Worm (Caenorhabditis elegans) whole organism, late embryonic: ENCODE measurements around the gene H38K22.6.

Experiments used
- C38D4.7 ChIP-seq: fragments of 200-800 bp; sonication (Bioruptor generic); optimal IDR thresholded peaks from 2 replicates; lab custom pipeline; 2018; ENCODE audit warnings: mild to moderate bottlenecking, missing genetic modification characterization, moderate library complexity, missing compliant biosample characterization
- F13H6.1 ChIP-seq: sonication (generic microtip); optimal IDR thresholded peaks from 2 replicates; lab custom pipeline; 2016; ENCODE audit warnings: missing genetic modification characterization, missing compliant biosample characterization
- K09A11.1 ChIP-seq: sonication (generic microtip); optimal IDR thresholded peaks from 2 replicates; lab custom pipeline; 2017; ENCODE audit warnings: antibody characterized with exemption, mild to moderate bottlenecking, missing genetic modification characterization, missing compliant biosample characterization; ENCODE audit not compliant: insufficient read depth
- T23F11.4 ChIP-seq: fragments of 200-800 bp; sonication (Bioruptor generic); optimal IDR thresholded peaks from 2 replicates; lab custom pipeline; 2018; ENCODE audit warnings: mild to moderate bottlenecking, missing genetic modification characterization, missing compliant biosample characterization
- ahr-1 ChIP-seq: sonication (generic microtip); optimal IDR thresholded peaks from 2 replicates; lab custom pipeline; 2016; ENCODE audit warnings: missing genetic modification characterization, missing compliant biosample characterization
- ama-1 ChIP-seq: fragments of 150-350 bp; optimal IDR thresholded peaks from 2 replicates; lab custom pipeline; 2014
- ceh-14 ChIP-seq: sonication (generic microtip); optimal IDR thresholded peaks from 2 replicates; lab custom pipeline; 2016; ENCODE audit warnings: missing genotype, missing genetic modification characterization, missing compliant biosample characterization
- ceh-18 ChIP-seq: sonication (generic microtip); optimal IDR thresholded peaks from 2 replicates; lab custom pipeline; 2016; ENCODE audit warnings: missing genetic modification characterization, missing compliant biosample characterization
- ceh-30 ChIP-seq: fragments of 150-350 bp; optimal IDR thresholded peaks from 2 replicates; lab custom pipeline; 2014; ENCODE audit warnings: missing biosample characterization, missing genetic modification characterization
- ceh-31 ChIP-seq: sonication (generic microtip); optimal IDR thresholded peaks from 2 replicates; lab custom pipeline; 2016; ENCODE audit warnings: missing genetic modification characterization, missing compliant biosample characterization
- ceh-34 ChIP-seq: sonication (generic microtip); optimal IDR thresholded peaks from 2 replicates; lab custom pipeline; 2016; ENCODE audit warnings: mild to moderate bottlenecking, missing genetic modification characterization, missing compliant biosample characterization
- ceh-45 ChIP-seq: fragments of 200-800 bp; sonication (Bioruptor generic); IDR thresholded peaks from 2 replicates; pipeline ENCODE4 v1.3.6; 2022; ENCODE audit warnings: missing genetic modification reagents, missing genetic modification characterization, missing compliant biosample characterization
- ceh-48 ChIP-seq: sonication (generic microtip); optimal IDR thresholded peaks from 2 replicates; lab custom pipeline; 2016; ENCODE audit warnings: missing genetic modification characterization, inconsistent platforms, missing compliant biosample characterization
- ceh-6 ChIP-seq: fragments of 200-800 bp; sonication (Bioruptor generic); optimal IDR thresholded peaks from 2 replicates; lab custom pipeline; 2018; ENCODE audit warnings: mild to moderate bottlenecking, missing genetic modification characterization, missing compliant biosample characterization
- dmd-4 ChIP-seq: sonication (generic microtip); optimal IDR thresholded peaks from 2 replicates; lab custom pipeline; 2016; ENCODE audit warnings: borderline replicate concordance, missing genetic modification characterization, missing compliant biosample characterization
- dve-1 ChIP-seq: sonication (generic microtip); optimal IDR thresholded peaks from 2 replicates; lab custom pipeline; 2017; ENCODE audit warnings: antibody characterized with exemption, mild to moderate bottlenecking, missing genetic modification characterization, missing compliant biosample characterization
- elt-2 ChIP-seq: sonication (generic microtip); optimal IDR thresholded peaks from 2 replicates; lab custom pipeline; 2016; ENCODE audit warnings: missing genetic modification reagents, missing genetic modification characterization, missing compliant biosample characterization
- elt-4 ChIP-seq: sonication (generic microtip); optimal IDR thresholded peaks from 2 replicates; lab custom pipeline; 2016; ENCODE audit warnings: missing genetic modification characterization, missing compliant biosample characterization
- eyg-1 ChIP-seq: sonication (generic microtip); optimal IDR thresholded peaks from 2 replicates; lab custom pipeline; 2016; ENCODE audit warnings: missing genotype, missing genetic modification characterization, missing compliant biosample characterization
- fax-1 ChIP-seq: sonication (generic microtip); optimal IDR thresholded peaks from 2 replicates; lab custom pipeline; 2016; ENCODE audit warnings: missing genotype, missing genetic modification characterization, missing compliant biosample characterization
- gmeb-2 ChIP-seq: sonication (generic microtip); optimal IDR thresholded peaks from 2 replicates; lab custom pipeline; 2016; ENCODE audit warnings: missing genetic modification characterization, inconsistent platforms, missing compliant biosample characterization
- hlh-30 ChIP-seq: sonication (generic microtip); optimal IDR thresholded peaks from 2 replicates; lab custom pipeline; 2017; ENCODE audit warnings: antibody characterized with exemption, missing genetic modification characterization, missing compliant biosample characterization; ENCODE audit not compliant: insufficient read depth
- hlh-6 ChIP-seq: sonication (generic microtip); optimal IDR thresholded peaks from 2 replicates; lab custom pipeline; 2016; ENCODE audit warnings: missing genotype, missing genetic modification characterization, missing compliant biosample characterization
- hlh-8 ChIP-seq: sonication (generic microtip); optimal IDR thresholded peaks from 2 replicates; lab custom pipeline; 2016; ENCODE audit warnings: missing genotype, missing genetic modification characterization, missing compliant biosample characterization
- lim-6 ChIP-seq: sonication (generic microtip); optimal IDR thresholded peaks from 2 replicates; lab custom pipeline; 2016; ENCODE audit warnings: missing genetic modification characterization, missing compliant biosample characterization
- lin-11 ChIP-seq: fragments of 200-800 bp; sonication (Bioruptor generic); optimal IDR thresholded peaks from 2 replicates; lab custom pipeline; 2018; ENCODE audit warnings: mild to moderate bottlenecking, missing genetic modification characterization, missing compliant biosample characterization
- madf-2 ChIP-seq: sonication (generic microtip); optimal IDR thresholded peaks from 2 replicates; lab custom pipeline; 2017; ENCODE audit warnings: missing genetic modification characterization, missing compliant biosample characterization
- mec-3 ChIP-seq: sonication (generic microtip); optimal IDR thresholded peaks from 2 replicates; lab custom pipeline; 2016; ENCODE audit warnings: borderline replicate concordance, missing genetic modification characterization, missing compliant biosample characterization
- nfya-1 ChIP-seq: sonication (generic microtip); optimal IDR thresholded peaks from 2 replicates; lab custom pipeline; 2017; ENCODE audit warnings: missing genetic modification characterization, mild to moderate bottlenecking, missing compliant biosample characterization, antibody characterized with exemption, moderate library complexity
- odd-2 ChIP-seq: sonication (generic microtip); optimal IDR thresholded peaks from 2 replicates; lab custom pipeline; 2017; ENCODE audit warnings: antibody characterized with exemption, mild to moderate bottlenecking, missing genetic modification characterization, missing compliant biosample characterization
- pha-2 ChIP-seq: sonication (generic microtip); optimal IDR thresholded peaks from 2 replicates; lab custom pipeline; 2017; ENCODE audit warnings: mild to moderate bottlenecking, missing genetic modification characterization, missing compliant biosample characterization
- pha-4 ChIP-seq: fragments of 150-350 bp; optimal IDR thresholded peaks from 2 replicates; lab custom pipeline; 2018; ENCODE audit warnings: missing biosample characterization, missing genetic modification reagents, missing genetic modification characterization
- pqm-1 ChIP-seq: sonication (generic microtip); optimal IDR thresholded peaks from 2 replicates; lab custom pipeline; 2016; ENCODE audit warnings: missing genetic modification characterization, missing compliant biosample characterization
- pros-1 ChIP-seq: fragments of 150-350 bp; optimal IDR thresholded peaks from 2 replicates; lab custom pipeline; 2014; ENCODE audit warnings: missing biosample characterization, missing genetic modification reagents, missing genetic modification characterization
- ref-2 ChIP-seq: sonication (generic microtip); optimal IDR thresholded peaks from 2 replicates; lab custom pipeline; 2016; ENCODE audit warnings: missing genetic modification characterization, missing compliant biosample characterization
- rnt-1 ChIP-seq: sonication (generic microtip); optimal IDR thresholded peaks from 2 replicates; lab custom pipeline; 2016; ENCODE audit warnings: missing genetic modification characterization, missing compliant biosample characterization
- sdc-2 ChIP-seq: sonication (generic microtip); optimal IDR thresholded peaks from 2 replicates; lab custom pipeline; 2016; ENCODE audit warnings: missing genotype, missing genetic modification characterization, missing compliant biosample characterization
- sox-4 ChIP-seq: sonication (generic microtip); optimal IDR thresholded peaks from 2 replicates; lab custom pipeline; 2017; ENCODE audit warnings: mild to moderate bottlenecking, missing genetic modification characterization, inconsistent platforms, missing compliant biosample characterization
- ttx-3 ChIP-seq: sonication (generic microtip); optimal IDR thresholded peaks from 2 replicates; lab custom pipeline; 2016; ENCODE audit warnings: missing genetic modification reagents, missing genetic modification characterization, missing compliant biosample characterization
- unc-3 ChIP-seq, 2 experiments: fragments of 200-800 bp in 1 of 2; sonication (Bioruptor generic) in 1 of 2; sonication (generic microtip) in 1 of 2; conservative IDR thresholded peaks in 1 of 2; optimal IDR thresholded peaks in 1 of 2; 2 replicates each; pipeline versions ENCODE4 v1.3.6 to Lab custom; 2016 to 2022; ENCODE audit warnings: missing compliant biosample characterization in 2 of 2, missing genetic modification characterization in 2 of 2, missing genetic modification reagents in 1 of 2
- unc-42 ChIP-seq: sonication (generic microtip); optimal IDR thresholded peaks from 2 replicates; lab custom pipeline; 2016; ENCODE audit warnings: missing genotype, missing genetic modification characterization, missing compliant biosample characterization
- unc-55 ChIP-seq: sonication (generic microtip); optimal IDR thresholded peaks from 2 replicates; lab custom pipeline; 2017; ENCODE audit warnings: missing biosample characterization, missing genetic modification reagents, missing genetic modification characterization
- unc-86 ChIP-seq: sonication (generic microtip); optimal IDR thresholded peaks from 2 replicates; lab custom pipeline; 2016; ENCODE audit warnings: missing genetic modification characterization, missing compliant biosample characterization
- zip-5 ChIP-seq: sonication (generic microtip); optimal IDR thresholded peaks from 2 replicates; lab custom pipeline; 2016; ENCODE audit warnings: missing genetic modification characterization, missing compliant biosample characterization

H38K22.6 gene

DNA sequence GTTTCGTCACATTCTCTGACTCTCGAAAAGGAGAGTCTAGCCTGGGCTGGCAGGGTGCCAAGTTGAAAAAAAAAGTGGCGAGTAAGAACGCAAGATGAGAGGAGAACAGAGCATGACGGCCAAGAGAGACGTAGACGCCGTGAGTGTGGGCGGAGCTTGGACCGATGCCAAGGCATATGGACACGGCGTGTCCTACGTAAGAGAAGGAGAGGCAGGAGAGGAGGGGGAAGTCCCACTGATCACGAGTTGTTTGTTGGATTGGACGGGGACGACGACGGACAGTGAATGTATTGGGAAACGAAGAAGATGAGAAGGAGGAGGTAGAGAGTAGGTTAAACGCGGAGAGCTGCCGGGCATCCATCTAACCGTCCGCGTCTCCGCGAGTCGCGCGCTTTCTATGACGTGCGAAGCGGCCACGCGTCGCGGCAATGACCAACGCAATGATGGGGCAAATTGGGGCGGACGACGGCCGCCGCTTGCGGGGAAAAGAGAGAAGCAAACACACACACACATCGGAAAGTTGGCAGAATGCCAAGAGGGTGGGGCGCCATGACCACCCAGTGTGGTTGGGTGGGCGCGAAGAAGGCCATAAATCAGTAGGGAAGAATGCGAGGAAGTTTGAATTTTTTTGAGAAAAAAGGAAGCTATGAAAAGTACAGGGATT lies 38.1 kb upstream of the H38K22.6 start (continued):
- TF ChIP-seq ceh-34 (tag; lab: Kevin White, UChicago), result peak; percentile 97
- TF ChIP-seq pha-4 (tag; lab: Kevin White, UChicago), result no peak
- no peak for TF ChIP-seq sox-4 (tag; lab: Kevin White, UChicago)
- peak; percentile 97 for TF ChIP-seq ref-2
- TF ChIP-seq ceh-45, result no peak
- peak; percentile 72 for TF ChIP-seq lim-6 (tag; lab: Kevin White, UChicago)
- peak; percentile 91 for TF ChIP-seq ceh-14 (tag; lab: Kevin White, UChicago)
- TF ChIP-seq unc-86 (tag; lab: Kevin White, UChicago), result peak; percentile 40
- peak; percentile 88 for TF ChIP-seq T23F11.4 (GFP tag; lab: Kevin White, UChicago)
- TF ChIP-seq ceh-18 (tag; lab: Kevin White, UChicago), result peak; percentile 99
- peak; percentile 58 for TF ChIP-seq eyg-1
- peak; percentile 99 for TF ChIP-seq ceh-31 (tag; lab: Kevin White, UChicago)
- TF ChIP-seq lin-11, result no peak
- TF ChIP-seq unc-3 (GFP tag; conservative IDR thresholded peaks at IDR 0.05; lab: Robert Waterston, UW), result no peak
- TF ChIP-seq unc-3 (tag; optimal IDR thresholded peaks at IDR 0.05; lab: Kevin White, UChicago), result peak; percentile 74
- TF ChIP-seq fax-1, result peak; percentile 46
- no peak for TF ChIP-seq hlh-6 (tag; lab: Kevin White, UChicago)
- peak; percentile 63 for TF ChIP-seq dve-1
- peak; percentile 99 for TF ChIP-seq nfya-1
- peak; percentile 94 for TF ChIP-seq unc-42 (tag; lab: Kevin White, UChicago)
- TF ChIP-seq madf-2, result peak; percentile 69
- TF ChIP-seq hlh-30, result peak; percentile 99
- TF ChIP-seq ceh-30 (tag; lab: Kevin White, UChicago), result no peak
- no peak for TF ChIP-seq C38D4.7
- peak; percentile 69 for TF ChIP-seq dmd-4 (tag; lab: Kevin White, UChicago)
- TF ChIP-seq mec-3 (tag; lab: Kevin White, UChicago), result peak; percentile 65
- TF ChIP-seq gmeb-2 (tag; lab: Kevin White, UChicago), result no peak
- TF ChIP-seq K09A11.1 (tag; lab: Kevin White, UChicago), result peak; percentile 14
- peak; percentile 80 for TF ChIP-seq hlh-8 (tag; lab: Kevin White, UChicago)
- no peak for TF ChIP-seq odd-2 (tag; lab: Kevin White, UChicago)
- TF ChIP-seq pros-1, result peak; percentile 93
- no peak for TF ChIP-seq ahr-1 (tag; lab: Kevin White, UChicago)
- TF ChIP-seq ceh-48 (tag; lab: Kevin White, UChicago), result no peak
- TF ChIP-seq rnt-1, result peak; percentile 99
- TF ChIP-seq elt-4 (tag; lab: Kevin White, UChicago), result no peak
- TF ChIP-seq ceh-6 (GFP tag; lab: Kevin White, UChicago), result peak; percentile 60
- TF ChIP-seq elt-2 (tag; lab: Kevin White, UChicago), result peak; percentile 73
- peak; percentile 98 for TF ChIP-seq F13H6.1
- TF ChIP-seq ttx-3 (tag; lab: Kevin White, UChicago), result no peak
- TF ChIP-seq pha-2 (tag; lab: Kevin White, UChicago), result peak; percentile 86
- peak; percentile 79 for TF ChIP-seq sdc-2 (tag; lab: Kevin White, UChicago)

DNA sequence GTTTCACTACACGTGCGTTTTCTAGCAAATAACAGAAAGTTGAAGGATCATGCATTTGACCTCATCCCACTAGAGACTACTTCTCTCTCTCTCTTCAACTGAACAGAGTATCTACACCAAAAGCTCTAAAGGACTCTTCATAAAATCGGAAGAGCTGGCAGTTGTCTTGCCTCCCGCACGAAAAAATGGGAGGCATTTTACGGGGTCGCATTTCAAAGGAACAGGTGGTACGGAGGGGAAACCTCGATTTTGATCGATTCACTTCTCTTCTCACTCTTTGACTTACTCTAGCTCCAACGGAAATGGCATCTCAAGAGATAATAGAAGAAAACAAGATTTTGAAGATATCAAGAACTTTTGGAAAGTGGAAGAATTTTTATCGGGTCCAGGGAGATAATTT lies 37.0 kb upstream of the H38K22.6 start:
- no peak for TF ChIP-seq lin-11
- peak; percentile 42 for TF ChIP-seq ceh-34 (tag; lab: Kevin White, UChicago)
- no peak for TF ChIP-seq pqm-1
- TF ChIP-seq zip-5 (tag; lab: Kevin White, UChicago), result no peak
- TF ChIP-seq ama-1 (lab: Kevin White, UChicago), result no peak
- TF ChIP-seq rnt-1, result peak; percentile 29
- peak; percentile 88 for TF ChIP-seq unc-55 (GFP tag; lab: Kevin White, UChicago)
- TF ChIP-seq ceh-18 (tag; lab: Kevin White, UChicago), result peak; percentile 38
- TF ChIP-seq ahr-1 (tag; lab: Kevin White, UChicago), result no peak
